Worm (Caenorhabditis elegans) whole organism, L2 larva: Measurements from ENCODE around the gene mdh-1.

Source experiments
- C34F6.9 ChIP-seq: fragments of 150-350 bp; optimal IDR thresholded peaks from 2 replicates; lab custom pipeline; 2014; ENCODE audit warnings: missing biosample characterization, missing genetic modification characterization
- F13H6.1 ChIP-seq: sonication (generic microtip); optimal IDR thresholded peaks from 2 replicates; lab custom pipeline; 2016; ENCODE audit warnings: missing genetic modification characterization, missing compliant biosample characterization
- R02D3.7 ChIP-seq: fragments of 150-350 bp; optimal IDR thresholded peaks from 2 replicates; lab custom pipeline; 2014; ENCODE audit warnings: missing biosample characterization, missing genetic modification characterization
- Y55F3AM.14 ChIP-seq: fragments of 200-800 bp; sonication (Bioruptor generic); optimal IDR thresholded peaks from 2 replicates; lab custom pipeline; 2018; ENCODE audit warnings: mild to moderate bottlenecking, missing genetic modification characterization, missing compliant biosample characterization
- ZK546.5 ChIP-seq: sonication (generic microtip); optimal IDR thresholded peaks from 2 replicates; lab custom pipeline; 2017; ENCODE audit warnings: missing biosample characterization, missing genetic modification characterization
- alr-1 ChIP-seq: fragments of 150-350 bp; optimal IDR thresholded peaks from 2 replicates; lab custom pipeline; 2014; ENCODE audit warnings: missing biosample characterization, missing genetic modification characterization
- aly-2 ChIP-seq: fragments of 150-350 bp; optimal IDR thresholded peaks from 2 replicates; lab custom pipeline; 2014; ENCODE audit warnings: missing biosample characterization, missing genetic modification characterization
- ama-1 ChIP-seq: fragments of 150-350 bp; optimal IDR thresholded peaks from 2 replicates; lab custom pipeline; 2018; ENCODE audit warnings: inconsistent platforms
- blmp-1 ChIP-seq: sonication (generic microtip); optimal IDR thresholded peaks from 2 replicates; lab custom pipeline; 2017; ENCODE audit warnings: missing genetic modification characterization, mild to moderate bottlenecking, missing compliant biosample characterization, antibody characterized with exemption, moderate library complexity; ENCODE audit not compliant: insufficient read depth
- ceh-16 ChIP-seq: fragments of 150-350 bp; optimal IDR thresholded peaks from 2 replicates; lab custom pipeline; 2014; ENCODE audit warnings: missing biosample characterization, missing genetic modification characterization
- ceh-82 ChIP-seq: fragments of 150-350 bp; optimal IDR thresholded peaks from 2 replicates; lab custom pipeline; 2014; ENCODE audit warnings: missing biosample characterization, missing genetic modification characterization
- crh-2 ChIP-seq: sonication (generic microtip); optimal IDR thresholded peaks from 2 replicates; lab custom pipeline; 2017; ENCODE audit warnings: missing biosample characterization, missing genetic modification characterization
- dmd-4 ChIP-seq: sonication (generic microtip); optimal IDR thresholded peaks from 2 replicates; lab custom pipeline; 2017; ENCODE audit warnings: missing biosample characterization, missing genetic modification characterization
- egl-27 ChIP-seq: sonication (generic microtip); optimal IDR thresholded peaks from 3 replicates; lab custom pipeline; 2017; ENCODE audit warnings: missing biosample characterization, missing genetic modification reagents, missing genetic modification characterization
- elt-1 ChIP-seq: fragments of 150-350 bp; optimal IDR thresholded peaks from 2 replicates; lab custom pipeline; 2014; ENCODE audit warnings: missing biosample characterization, missing genetic modification characterization
- elt-3 ChIP-seq: sonication (generic microtip); optimal IDR thresholded peaks from 2 replicates; lab custom pipeline; 2017; ENCODE audit warnings: missing biosample characterization, missing genetic modification characterization
- fos-1 ChIP-seq: fragments of 150-350 bp; optimal IDR thresholded peaks from 2 replicates; lab custom pipeline; 2014; ENCODE audit warnings: missing biosample characterization, missing genetic modification characterization
- gmeb-1 ChIP-seq: fragments of 150-350 bp; optimal IDR thresholded peaks from 2 replicates; lab custom pipeline; 2014; ENCODE audit warnings: missing biosample characterization, missing genetic modification characterization
- lin-11 ChIP-seq: fragments of 150-350 bp; sonication (generic microtip); optimal IDR thresholded peaks from 2 replicates; lab custom pipeline; 2014; ENCODE audit warnings: missing biosample characterization, missing genetic modification characterization, inconsistent platforms, mixed read lengths
- lin-13 ChIP-seq: fragments of 150-350 bp; optimal IDR thresholded peaks from 2 replicates; lab custom pipeline; 2014; ENCODE audit warnings: missing biosample characterization, missing genetic modification reagents, missing genetic modification characterization
- lin-39 ChIP-seq: fragments of 150-350 bp; optimal IDR thresholded peaks from 2 replicates; lab custom pipeline; 2014; ENCODE audit warnings: missing biosample characterization, missing genetic modification reagents, missing genetic modification characterization
- lsy-2 ChIP-seq, 2 experiments: fragments of 150-350 bp in 1 of 2; sonication (generic microtip) in 1 of 2; optimal IDR thresholded peaks; 2 replicates each; lab custom pipeline; 2014 to 2017; ENCODE audit warnings: missing biosample characterization in 2 of 2, missing genetic modification characterization in 2 of 2
- mab-5 ChIP-seq: fragments of 150-350 bp; optimal IDR thresholded peaks from 2 replicates; lab custom pipeline; 2014; ENCODE audit warnings: missing biosample characterization, missing genetic modification characterization
- mbf-1 ChIP-seq: sonication (generic microtip); optimal IDR thresholded peaks from 2 replicates; lab custom pipeline; 2017; ENCODE audit warnings: missing biosample characterization, missing genetic modification characterization
- mdl-1 ChIP-seq, 2 experiments: fragments of 150-350 bp in 1 of 2; sonication (generic microtip) in 1 of 2; optimal IDR thresholded peaks; 2 replicates each; lab custom pipeline; 2017; ENCODE audit warnings: missing biosample characterization in 2 of 2, missing genetic modification characterization in 2 of 2
- nhr-10 ChIP-seq: sonication (generic microtip); optimal IDR thresholded peaks from 2 replicates; lab custom pipeline; 2017; ENCODE audit warnings: missing biosample characterization, missing genetic modification characterization
- nhr-11 ChIP-seq: fragments of 150-350 bp; optimal IDR thresholded peaks from 2 replicates; lab custom pipeline; 2014; ENCODE audit warnings: missing biosample characterization, missing genetic modification characterization
- nhr-12 ChIP-seq: fragments of 150-350 bp; optimal IDR thresholded peaks from 2 replicates; lab custom pipeline; 2014; ENCODE audit warnings: missing biosample characterization, missing genetic modification characterization
- nhr-129 ChIP-seq: fragments of 150-350 bp; optimal IDR thresholded peaks from 2 replicates; lab custom pipeline; 2014; ENCODE audit warnings: missing biosample characterization, missing genetic modification characterization
- nhr-21 ChIP-seq: fragments of 150-350 bp; optimal IDR thresholded peaks from 2 replicates; lab custom pipeline; 2014; ENCODE audit warnings: missing biosample characterization, missing genetic modification characterization
- nhr-23 ChIP-seq: fragments of 150-350 bp; optimal IDR thresholded peaks from 2 replicates; lab custom pipeline; 2014; ENCODE audit warnings: missing biosample characterization, missing genetic modification reagents, missing genetic modification characterization
- nhr-237 ChIP-seq: fragments of 150-350 bp; optimal IDR thresholded peaks from 2 replicates; lab custom pipeline; 2014; ENCODE audit warnings: missing biosample characterization, missing genetic modification characterization
- nhr-25 ChIP-seq: fragments of 150-350 bp; sonication (generic microtip); optimal IDR thresholded peaks from 3 replicates; lab custom pipeline; 2014; ENCODE audit warnings: missing biosample characterization, missing genetic modification characterization
- nhr-6 ChIP-seq: fragments of 150-350 bp; optimal IDR thresholded peaks from 2 replicates; lab custom pipeline; 2014; ENCODE audit warnings: missing biosample characterization, missing genetic modification characterization
- nhr-77 ChIP-seq: fragments of 150-350 bp; optimal IDR thresholded peaks from 2 replicates; lab custom pipeline; 2014; ENCODE audit warnings: missing biosample characterization, missing genetic modification characterization
- peb-1 ChIP-seq: fragments of 150-350 bp; optimal IDR thresholded peaks from 2 replicates; lab custom pipeline; 2014; ENCODE audit warnings: missing biosample characterization, missing genetic modification characterization
- sem-4 ChIP-seq: fragments of 150-350 bp; optimal IDR thresholded peaks from 2 replicates; lab custom pipeline; 2014; ENCODE audit warnings: missing biosample characterization, missing genetic modification reagents, missing genetic modification characterization
- skn-1 ChIP-seq: sonication (generic microtip); optimal IDR thresholded peaks from 2 replicates; lab custom pipeline; 2017; ENCODE audit warnings: missing biosample characterization, missing genetic modification characterization
- sma-3 ChIP-seq: sonication (generic microtip); optimal IDR thresholded peaks from 2 replicates; lab custom pipeline; 2016; ENCODE audit warnings: missing genetic modification reagents, missing genetic modification characterization, missing compliant biosample characterization
- snpc-4 ChIP-seq: fragments of 150-350 bp; optimal IDR thresholded peaks from 2 replicates; lab custom pipeline; 2014; ENCODE audit warnings: missing biosample characterization, missing genetic modification characterization
- unc-39 ChIP-seq: fragments of 150-350 bp; optimal IDR thresholded peaks from 2 replicates; lab custom pipeline; 2014; ENCODE audit warnings: missing biosample characterization, missing genetic modification characterization
- unc-55 ChIP-seq: fragments of 150-350 bp; sonication (generic microtip); optimal IDR thresholded peaks from 3 replicates; lab custom pipeline; 2014; ENCODE audit warnings: missing biosample characterization, missing genetic modification reagents, missing genetic modification characterization
- unc-62 ChIP-seq: fragments of 150-350 bp; optimal IDR thresholded peaks from 2 replicates; lab custom pipeline; 2014; ENCODE audit warnings: missing biosample characterization, missing genetic modification reagents, missing genetic modification characterization
- zag-1 ChIP-seq: fragments of 150-350 bp; optimal IDR thresholded peaks from 2 replicates; lab custom pipeline; 2014; ENCODE audit warnings: missing biosample characterization, missing genetic modification characterization
- ztf-1 ChIP-seq: fragments of 200-800 bp; sonication (Bioruptor generic); conservative IDR thresholded peaks from 2 replicates; pipeline ENCODE4 v1.3.6; 2022; ENCODE audit warnings: missing genetic modification characterization, missing compliant biosample characterization
- ztf-11 ChIP-seq: sonication (generic microtip); optimal IDR thresholded peaks from 2 replicates; lab custom pipeline; 2017; ENCODE audit warnings: missing biosample characterization, missing genetic modification characterization
- ztf-4 ChIP-seq: fragments of 150-350 bp; optimal IDR thresholded peaks from 2 replicates; lab custom pipeline; 2014; ENCODE audit warnings: missing biosample characterization, missing genetic modification characterization

The mdh-1 gene

DNA sequence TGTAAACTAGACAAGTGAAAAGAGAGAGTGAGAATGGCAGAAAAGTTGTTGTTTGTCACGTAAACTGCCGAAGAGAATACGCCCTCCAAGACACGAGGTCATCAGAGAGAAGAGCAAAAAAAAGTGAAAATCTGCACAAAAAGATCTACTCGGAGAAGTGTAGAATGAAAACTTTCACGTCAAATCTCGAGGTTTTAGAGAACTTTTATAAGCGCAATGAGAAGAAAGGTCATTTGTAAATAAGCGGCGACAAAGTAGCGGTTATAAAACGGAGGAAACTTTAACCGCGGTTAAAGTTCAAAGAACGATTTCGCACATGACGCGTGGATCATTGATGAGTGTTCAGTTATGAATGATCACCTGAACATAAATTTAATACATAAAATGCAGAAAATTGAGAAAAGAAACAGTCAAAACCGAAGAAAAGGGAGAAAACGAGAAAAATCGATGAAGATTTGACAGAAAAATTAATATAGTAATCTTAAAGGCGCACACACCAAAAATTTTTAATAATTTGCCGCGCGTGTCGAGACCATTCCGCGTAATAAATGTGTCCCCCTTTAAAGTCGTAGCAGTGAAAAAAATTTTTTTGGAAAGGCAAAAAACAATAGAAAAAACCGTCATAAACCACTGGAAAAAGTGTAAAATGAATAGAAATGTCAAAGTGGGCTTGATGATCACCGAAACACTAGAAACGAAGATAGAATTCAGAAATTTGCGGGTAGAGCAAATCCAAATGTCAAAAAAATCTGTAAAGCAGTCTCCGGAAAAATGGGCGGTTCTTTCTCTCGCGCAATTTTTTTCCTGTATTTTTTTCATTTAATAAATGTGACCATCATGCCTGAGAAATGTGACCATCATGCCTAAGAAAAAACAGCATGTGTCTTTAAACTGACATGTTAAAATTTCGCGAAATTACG, 1.2 kb upstream of the mdh-1 start (continued):
- no peak for TF ChIP-seq lin-11 (tag; lab: Kevin White, UChicago)
- peak; percentile 86 for TF ChIP-seq nhr-129 (tag; lab: Kevin White, UChicago)
- TF ChIP-seq sem-4: peak; percentile 45
- TF ChIP-seq nhr-12 (tag; lab: Kevin White, UChicago): no peak
- TF ChIP-seq Y55F3AM.14: peak; percentile 30
- no peak for TF ChIP-seq elt-3 (tag; lab: Kevin White, UChicago)
- TF ChIP-seq nhr-23: no peak
- TF ChIP-seq unc-62 (GFP tag; lab: Kevin White, UChicago): no peak
- no peak for TF ChIP-seq unc-55 (GFP tag; lab: Kevin White, UChicago)

ce11 chrV:6515344-6515743, 982 bp downstream of the mdh-1 start:
- TF ChIP-seq ama-1 (lab: Kevin White, UChicago) (no peak), alr-1 (tag; lab: Kevin White, UChicago) (no peak)

ce11 chrV:6514887-6515324, 1.4 kb downstream of the mdh-1 start, which contains the start of gene dpy-11:
Gene dpy-11 (minus strand): TSS chrV:6515240.
- TF ChIP-seq mdl-1 (tag; optimal IDR thresholded peaks at IDR 0.05; lab: Kevin White, UChicago): peak in 1 of 2 experiments; percentile 0
- TF ChIP-seq C34F6.9 (tag; lab: Kevin White, UChicago): no peak
- TF ChIP-seq dmd-4 (tag; lab: Kevin White, UChicago): no peak
- no peak for TF ChIP-seq nhr-11 (tag; lab: Kevin White, UChicago)
- peak; percentile 87 for TF ChIP-seq nhr-129 (tag; lab: Kevin White, UChicago)
- TF ChIP-seq ztf-4 (tag; lab: Kevin White, UChicago): peak; percentile 64
- TF ChIP-seq unc-62 (GFP tag; lab: Kevin White, UChicago): no peak
- TF ChIP-seq unc-39 (tag; lab: Kevin White, UChicago): no peak
- no peak for TF ChIP-seq lin-11 (tag; lab: Kevin White, UChicago)
- no peak for TF ChIP-seq gmeb-1 (tag; lab: Kevin White, UChicago)
- peak; percentile 17 for TF ChIP-seq F13H6.1 (tag; lab: Kevin White, UChicago)
- TF ChIP-seq snpc-4: no peak
- no peak for TF ChIP-seq elt-1 (tag; lab: Kevin White, UChicago)
- no peak for TF ChIP-seq skn-1
- no peak for TF ChIP-seq sem-4
- no peak for TF ChIP-seq ZK546.5 (tag; lab: Kevin White, UChicago)
- no peak for TF ChIP-seq R02D3.7 (tag; lab: Kevin White, UChicago)
- peak; percentile 17 for TF ChIP-seq mab-5 (tag; lab: Kevin White, UChicago)
- no peak for TF ChIP-seq nhr-12 (tag; lab: Kevin White, UChicago)
- TF ChIP-seq nhr-21: peak; percentile 59
- TF ChIP-seq nhr-6: peak; percentile 43
- no peak for TF ChIP-seq nhr-237 (tag; lab: Kevin White, UChicago)
- TF ChIP-seq crh-2: peak; percentile 60
- no peak for TF ChIP-seq ztf-11 (tag; lab: Kevin White, UChicago)
- TF ChIP-seq peb-1 (tag; lab: Kevin White, UChicago): no peak
- TF ChIP-seq blmp-1 (tag; lab: Kevin White, UChicago): peak; percentile 37
- no peak for TF ChIP-seq aly-2
- TF ChIP-seq nhr-25 (tag; lab: Kevin White, UChicago): peak; percentile 51
- TF ChIP-seq ama-1 (lab: Kevin White, UChicago): peak; percentile 96
- TF ChIP-seq Y55F3AM.14: peak; percentile 43
- TF ChIP-seq nhr-10: no peak
- TF ChIP-seq nhr-23: no peak
- no peak for TF ChIP-seq lin-39 (tag; lab: Kevin White, UChicago)
- no peak for TF ChIP-seq egl-27
- no peak for TF ChIP-seq ceh-82 (tag; lab: Kevin White, UChicago)
- TF ChIP-seq zag-1 (tag; lab: Kevin White, UChicago): no peak
- TF ChIP-seq elt-3 (tag; lab: Kevin White, UChicago): no peak
- TF ChIP-seq lsy-2 (tag; optimal IDR thresholded peaks at IDR 0.05; lab: Kevin White, UChicago): peak in 1 of 2 experiments; percentile 51
- TF ChIP-seq ztf-1 (GFP tag; lab: Robert Waterston, UW): no peak
- no peak for TF ChIP-seq mbf-1
- no peak for TF ChIP-seq ceh-16 (tag; lab: Kevin White, UChicago)
- TF ChIP-seq lin-13: peak; percentile 34
- no peak for TF ChIP-seq alr-1 (tag; lab: Kevin White, UChicago)
- no peak for TF ChIP-seq unc-55 (GFP tag; lab: Kevin White, UChicago)
- TF ChIP-seq fos-1: peak; percentile 36
- peak; percentile 59 for TF ChIP-seq sma-3 (GFP tag; lab: Kevin White, UChicago)
- no peak for TF ChIP-seq nhr-77 (tag; lab: Kevin White, UChicago)
